Fruit fly (Drosophila melanogaster) Kc167 (cell line): ENCODE results near the gene ph-p.

Experiments used
- Myc ChIP-seq: fragments of >200 bp; optimal IDR thresholded peaks from 2 replicates; lab custom pipeline; 2017; ENCODE audit warnings: missing external identifiers
- Sin3A ChIP-seq: fragments of >200 bp; optimal IDR thresholded peaks from 2 replicates; lab custom pipeline; 2018; ENCODE audit warnings: missing external identifiers
- h ChIP-seq: fragments of >200 bp; optimal IDR thresholded peaks from 3 replicates; lab custom pipeline; 2018; ENCODE audit warnings: missing external identifiers
- insv ChIP-seq: fragments of >200 bp; optimal IDR thresholded peaks from 3 replicates; lab custom pipeline; 2018; ENCODE audit warnings: missing external identifiers
- psq ChIP-seq: fragments of >200 bp; optimal IDR thresholded peaks from 2 replicates; lab custom pipeline; 2017; ENCODE audit warnings: missing external identifiers
- ttk ChIP-seq: sonication (Bioruptor generic); optimal IDR thresholded peaks from 2 replicates; lab custom pipeline; 2017; ENCODE audit warnings: missing external identifiers

DNA sequence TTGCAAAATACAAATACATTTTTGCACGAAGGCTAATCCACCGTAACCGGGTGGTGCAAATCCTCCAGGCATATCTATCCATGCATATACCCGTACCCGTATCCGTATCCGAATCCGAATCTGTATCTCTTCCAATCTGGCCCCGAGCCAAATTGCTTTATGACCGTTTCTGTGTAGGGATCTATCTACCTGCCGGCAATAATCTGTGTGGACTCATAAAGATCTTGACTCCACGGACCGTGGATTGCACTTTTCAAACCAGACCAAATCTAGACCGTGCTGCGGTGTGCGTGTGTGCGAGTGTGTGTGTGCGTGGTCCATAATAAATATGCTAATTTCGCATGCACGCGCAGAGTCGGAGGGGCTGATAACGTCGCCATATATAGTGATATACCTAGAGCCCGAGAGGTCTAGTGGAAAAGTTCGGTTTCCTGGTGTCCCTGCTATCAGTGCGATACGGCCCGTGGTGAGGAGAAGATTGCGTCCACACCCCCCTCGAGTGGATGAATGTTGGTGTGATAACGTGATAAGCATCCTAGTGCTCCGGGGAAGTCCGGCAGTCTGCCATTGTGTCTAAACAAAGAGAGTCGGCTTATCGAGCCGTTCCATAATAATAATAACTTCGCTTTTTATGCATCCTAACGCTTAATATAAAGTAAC lies 4.2 kb upstream of the ph-p start:
- TF ChIP-seq psq (lab: Kevin White, UChicago), result no peak
- no peak for TF ChIP-seq h (lab: Kevin White, UChicago)
- TF ChIP-seq ttk (lab: Kevin White, UChicago), result no peak
- no peak for TF ChIP-seq Myc (lab: Kevin White, UChicago)
- TF ChIP-seq Sin3A (lab: Kevin White, UChicago), result no peak
- no peak for TF ChIP-seq insv
